Worm (Caenorhabditis elegans): ENCODE data around the gene tag-244.

DNA sequence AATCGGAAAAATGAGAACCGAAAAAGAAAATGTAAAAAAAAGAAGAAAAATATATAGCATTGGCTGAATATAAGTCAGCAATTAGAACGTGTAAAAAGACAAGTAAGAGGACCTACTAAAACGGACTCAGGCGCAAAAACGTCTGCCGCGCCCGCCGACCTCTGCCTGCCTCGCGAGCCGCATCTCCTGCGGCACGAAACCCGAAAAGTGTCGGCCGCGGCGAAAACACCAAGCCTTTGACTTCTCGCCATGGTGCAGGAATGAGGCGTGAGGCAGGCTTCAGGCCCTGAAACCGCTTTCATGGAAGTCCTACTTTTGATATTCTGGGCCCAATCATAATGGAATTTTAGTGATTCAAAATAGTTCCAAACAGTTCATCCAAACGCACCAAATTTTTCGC lies 15.0 kb downstream of the tag-244 start:
- TF ChIP-seq unc-39 (tag; optimal IDR thresholded peaks at IDR 0.05) (no peak), ceh-82 (tag; optimal IDR thresholded peaks at IDR 0.05) (no peak), nhr-12 (tag; optimal IDR thresholded peaks at IDR 0.05) (no peak), fos-1 (tag; optimal IDR thresholded peaks at IDR 0.05) (no peak), dmd-4 (tag; optimal IDR thresholded peaks at IDR 0.05) (no peak), nhr-23 (tag; optimal IDR thresholded peaks at IDR 0.05) (no peak), lin-13 (GFP tag; optimal IDR thresholded peaks at IDR 0.05) (no peak), nhr-11 (tag; optimal IDR thresholded peaks at IDR 0.05) (no peak), snpc-4 (tag; optimal IDR thresholded peaks at IDR 0.05) (no peak), ceh-16 (tag; optimal IDR thresholded peaks at IDR 0.05) (no peak)

Data from whole organism, L2 larva.